Worm (Caenorhabditis elegans): ENCODE data around the gene nphp-1.

nphp-1 gene

DNA sequence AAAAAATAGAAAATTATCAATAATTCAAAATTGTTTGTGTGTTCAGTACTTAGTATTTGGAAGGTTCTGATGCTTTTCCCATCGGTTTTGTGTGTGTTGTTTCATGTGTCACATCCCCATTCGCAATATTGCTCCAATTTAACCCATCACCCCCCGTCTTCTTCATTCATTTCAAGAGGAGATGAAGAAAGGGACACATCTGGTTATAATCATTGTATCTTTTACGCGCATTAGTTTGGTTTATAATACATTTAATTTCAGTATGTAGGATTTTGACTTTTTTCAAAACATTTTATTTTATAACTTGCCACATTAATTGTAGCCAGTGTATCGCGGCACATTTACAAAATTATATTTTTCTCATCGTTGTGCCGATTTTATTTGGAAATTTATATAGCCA is 28.1 kb upstream of the nphp-1 start:
- TF ChIP-seq ceh-24 (tag; optimal IDR thresholded peaks at IDR 0.05), result no peak
- TF ChIP-seq ceh-9 (tag; optimal IDR thresholded peaks at IDR 0.05), result no peak
- TF ChIP-seq Y22D7AL.16 (tag; optimal IDR thresholded peaks at IDR 0.05), result no peak
- no peak for TF ChIP-seq pqm-1 (tag; optimal IDR thresholded peaks at IDR 0.05)
- TF ChIP-seq hlh-30 (tag; optimal IDR thresholded peaks at IDR 0.05; ENCODE audit: insufficient read depth), result no peak
- no peak for TF ChIP-seq pros-1 (tag; optimal IDR thresholded peaks at IDR 0.05)

DNA sequence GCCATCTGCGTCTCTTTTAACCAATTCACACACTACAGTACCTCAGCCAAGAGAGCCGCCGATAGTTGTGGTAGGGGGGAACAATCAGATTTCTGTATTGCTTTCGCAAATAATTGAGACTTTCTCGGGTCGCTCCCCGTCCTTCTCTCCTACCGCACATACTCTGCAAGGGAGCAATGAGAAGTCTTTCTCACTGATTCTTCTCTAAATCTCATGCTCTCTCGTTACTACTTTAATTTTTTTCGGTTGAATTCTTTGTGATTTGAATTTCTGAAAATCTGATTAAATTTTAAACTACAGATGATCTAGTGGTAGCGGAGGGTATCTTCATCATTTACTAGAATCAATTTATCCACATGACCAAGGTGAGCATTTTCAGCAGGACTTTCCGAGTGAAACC is 23.2 kb upstream of the nphp-1 start, which contains the start of gene ptb-1:
Gene ptb-1, plus strand, starts transcription at position 301 of the 400 bp plus-strand sequence.
- no peak for TF ChIP-seq ceh-31 (tag; optimal IDR thresholded peaks at IDR 0.05)
- TF ChIP-seq sdc-2 (tag; optimal IDR thresholded peaks at IDR 0.05), result no peak
- TF ChIP-seq ttx-3 (tag; optimal IDR thresholded peaks at IDR 0.05), result no peak
- TF ChIP-seq ama-1 (optimal IDR thresholded peaks at IDR 0.05), result no peak
- TF ChIP-seq pag-3 (tag; optimal IDR thresholded peaks at IDR 0.05; ENCODE audit: borderline replicate concordance), result no peak
- no peak for TF ChIP-seq nhr-11 (tag; optimal IDR thresholded peaks at IDR 0.05)
- TF ChIP-seq hlh-13 (GFP tag; optimal IDR thresholded peaks at IDR 0.05), result no peak
- TF ChIP-seq che-1 (tag; optimal IDR thresholded peaks at IDR 0.05), result no peak
- no peak for TF ChIP-seq pat-9 (tag; optimal IDR thresholded peaks at IDR 0.05)
- TF ChIP-seq ceh-6 (GFP tag; optimal IDR thresholded peaks at IDR 0.05), result no peak
- TF ChIP-seq odd-2 (tag; optimal IDR thresholded peaks at IDR 0.05), result no peak
- no peak for TF ChIP-seq gmeb-2 (tag; optimal IDR thresholded peaks at IDR 0.05)
- no peak for TF ChIP-seq unc-3 (GFP tag; conservative IDR thresholded peaks at IDR 0.05)
- no peak for TF ChIP-seq unc-3 (tag; optimal IDR thresholded peaks at IDR 0.05)
- no peak for TF ChIP-seq ahr-1 (tag; optimal IDR thresholded peaks at IDR 0.05)
- TF ChIP-seq unc-55 (GFP tag; optimal IDR thresholded peaks at IDR 0.05), result no peak
- TF ChIP-seq C08G9.2 (tag; optimal IDR thresholded peaks at IDR 0.05), result no peak

DNA sequence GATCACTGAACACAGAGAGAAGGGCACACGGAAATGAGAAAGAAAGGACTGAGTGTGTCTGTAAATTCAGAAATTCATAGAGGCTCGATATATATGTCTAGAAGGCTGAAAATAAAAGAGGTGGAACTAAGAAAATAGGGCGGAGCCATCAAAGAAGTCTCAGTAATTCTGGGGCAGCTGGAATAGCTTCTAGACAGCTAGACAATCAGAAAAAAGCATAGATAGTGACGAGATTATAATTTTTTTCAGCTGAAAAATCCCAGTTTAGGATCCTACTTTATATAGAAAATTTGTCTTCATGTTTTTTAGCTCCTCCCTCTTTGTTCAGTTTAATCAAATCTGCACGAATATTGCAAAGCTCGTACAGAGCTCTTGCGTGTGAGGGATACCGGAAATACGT is 13.0 kb upstream of the nphp-1 start, which contains the start of gene D2089.3:
Gene D2089.3, minus strand, starts transcription at position 101 of the 400 bp plus-strand sequence.
- no peak for TF ChIP-seq mec-3 (tag; optimal IDR thresholded peaks at IDR 0.05; ENCODE audit: borderline replicate concordance)
- no peak for TF ChIP-seq hlh-6 (tag; optimal IDR thresholded peaks at IDR 0.05)
- TF ChIP-seq sox-2 (GFP tag; IDR thresholded peaks at IDR 0.05), result no peak
- no peak for TF ChIP-seq fkh-10 (GFP tag; optimal IDR thresholded peaks at IDR 0.05)
- TF ChIP-seq tbx-7 (tag; optimal IDR thresholded peaks at IDR 0.05), result no peak
- no peak for TF ChIP-seq nhr-11 (tag; optimal IDR thresholded peaks at IDR 0.05)
- no peak for TF ChIP-seq madf-2 (tag; optimal IDR thresholded peaks at IDR 0.05)

DNA sequence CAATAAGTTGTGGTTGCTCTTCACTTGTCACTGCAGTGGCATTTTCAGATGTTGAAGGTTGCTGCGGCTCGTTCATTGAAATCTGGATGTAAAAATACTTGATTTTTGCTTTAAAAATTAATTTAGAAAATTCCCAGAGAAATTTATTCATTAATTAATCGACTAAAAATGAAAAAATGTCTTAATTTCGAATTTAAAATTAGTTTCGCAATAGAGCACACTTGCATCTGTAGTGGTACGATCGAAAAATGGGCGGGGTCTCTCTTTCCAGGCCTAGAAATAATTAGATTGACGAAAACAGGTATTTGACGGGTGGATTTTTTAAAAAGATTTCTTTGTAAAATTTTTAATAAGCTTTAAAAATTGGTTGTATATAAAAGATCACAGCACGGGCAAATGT is 10.6 kb upstream of the nphp-1 start, which contains the start of gene D2089.8:
Gene D2089.8, minus strand, starts transcription at position 84 of the 400 bp plus-strand sequence.
- TF ChIP-seq unc-42 (tag; optimal IDR thresholded peaks at IDR 0.05), result peak; percentile 43
- TF ChIP-seq unc-55 (GFP tag; optimal IDR thresholded peaks at IDR 0.05), result no peak
- TF ChIP-seq hlh-6 (tag; optimal IDR thresholded peaks at IDR 0.05), result no peak
- no peak for TF ChIP-seq ceh-9 (tag; optimal IDR thresholded peaks at IDR 0.05)
- TF ChIP-seq ceh-45 (GFP tag; IDR thresholded peaks at IDR 0.05), result no peak
- TF ChIP-seq ceh-14 (tag; optimal IDR thresholded peaks at IDR 0.05), result peak; percentile 34
- TF ChIP-seq ceh-48 (tag; optimal IDR thresholded peaks at IDR 0.05), result peak; percentile 4
- TF ChIP-seq che-1 (tag; optimal IDR thresholded peaks at IDR 0.05), result no peak
- no peak for TF ChIP-seq fkh-10 (GFP tag; optimal IDR thresholded peaks at IDR 0.05)
- TF ChIP-seq mec-3 (tag; optimal IDR thresholded peaks at IDR 0.05; ENCODE audit: borderline replicate concordance), result no peak
- TF ChIP-seq fkh-6 (tag; optimal IDR thresholded peaks at IDR 0.05), result no peak
- TF ChIP-seq unc-3 (GFP tag; conservative IDR thresholded peaks at IDR 0.05), result no peak
- TF ChIP-seq unc-3 (tag; optimal IDR thresholded peaks at IDR 0.05), result no peak

DNA sequence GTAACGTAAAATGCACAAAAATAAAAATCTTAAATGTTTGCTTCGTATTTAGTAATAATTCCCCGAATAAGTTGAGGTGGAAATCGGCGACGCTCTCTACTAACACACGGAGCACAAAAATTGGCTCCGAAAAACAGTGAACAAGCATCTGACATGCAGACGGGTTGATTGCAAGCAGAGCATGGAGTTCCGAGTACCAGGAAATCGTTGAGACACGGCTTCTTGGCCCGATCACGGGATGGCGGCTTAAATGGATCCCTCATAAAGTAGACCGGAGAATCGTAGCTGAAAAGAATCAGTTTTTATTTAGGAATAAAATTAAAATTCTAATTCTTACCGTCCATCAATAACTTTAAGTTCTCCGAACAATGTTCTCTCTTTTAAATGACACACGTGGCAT is 10.2 kb upstream of the nphp-1 start:
- TF ChIP-seq sdc-2 (tag; optimal IDR thresholded peaks at IDR 0.05) (no peak), tbx-7 (tag; optimal IDR thresholded peaks at IDR 0.05) (no peak), hlh-8 (tag; optimal IDR thresholded peaks at IDR 0.05) (no peak), ets-4 (tag; optimal IDR thresholded peaks at IDR 0.05) (no peak), fkh-6 (tag; optimal IDR thresholded peaks at IDR 0.05) (no peak), eyg-1 (tag; optimal IDR thresholded peaks at IDR 0.05) (no peak), ceh-14 (tag; optimal IDR thresholded peaks at IDR 0.05) (no peak)
